Worm (Caenorhabditis elegans) whole organism, young adult: ENCODE results near the gene nse-4.

Source experiments
- B0019.2 ChIP-seq: fragments of 200-800 bp; sonication (Bioruptor generic); conservative IDR thresholded peaks from 2 replicates; pipeline ENCODE4 v1.3.6; 2022; ENCODE audit warnings: missing genetic modification reagents, missing genetic modification characterization, missing compliant biosample characterization
- B0336.3 ChIP-seq: fragments of 200-800 bp; sonication (Bioruptor generic); IDR thresholded peaks from 2 replicates; pipeline ENCODE4 v1.3.6; 2022; ENCODE audit warnings: missing genetic modification characterization, missing compliant biosample characterization
- D2030.7 ChIP-seq: fragments of 200-800 bp; sonication (Bioruptor generic); IDR thresholded peaks from 2 replicates; pipeline ENCODE4 v1.3.6; 2022; ENCODE audit warnings: missing genetic modification reagents, missing genetic modification characterization, missing compliant biosample characterization
- F39B2.1 ChIP-seq: fragments of 200-800 bp; sonication (Bioruptor generic); IDR thresholded peaks from 2 replicates; pipeline ENCODE4 v1.3.6; 2022; ENCODE audit warnings: missing genetic modification reagents, missing genetic modification characterization, missing compliant biosample characterization
- F49E8.2 ChIP-seq: sonication (generic microtip); optimal IDR thresholded peaks from 3 replicates; lab custom pipeline; 2017; ENCODE audit warnings: missing genetic modification characterization, mild to moderate bottlenecking, missing compliant biosample characterization, antibody characterized with exemption, moderate library complexity; ENCODE audit not compliant: insufficient read depth
- F57A8.1 ChIP-seq: fragments of 200-800 bp; sonication (Bioruptor generic); optimal IDR thresholded peaks from 2 replicates; lab custom pipeline; 2018; ENCODE audit warnings: mild to moderate bottlenecking, missing genetic modification characterization, moderate library complexity, missing compliant biosample characterization
- K11D2.4 ChIP-seq: fragments of 200-800 bp; sonication (Bioruptor generic); IDR thresholded peaks from 2 replicates; pipeline ENCODE4 v1.3.6; 2022; ENCODE audit warnings: missing genetic modification reagents, missing genetic modification characterization, missing compliant biosample characterization
- ama-1 ChIP-seq, 3 experiments: fragments of 150-350 bp in 1 of 3; sonication (generic microtip) in 2 of 3; optimal IDR thresholded peaks; 2 replicates each; lab custom pipeline; 2014 to 2018; ENCODE audit warnings: missing biosample characterization in 2 of 3, missing genetic modification characterization in 2 of 3, missing genetic modification reagents in 2 of 3
- attf-5 ChIP-seq: fragments of 200-800 bp; sonication (Bioruptor generic); optimal IDR thresholded peaks from 2 replicates; lab custom pipeline; 2018; ENCODE audit warnings: mild to moderate bottlenecking, missing genetic modification characterization, missing compliant biosample characterization
- cebp-1 ChIP-seq, 2 experiments: fragments of 200-800 bp in 1 of 2; sonication (Bioruptor generic) in 1 of 2; sonication (generic microtip) in 1 of 2; IDR thresholded peaks in 1 of 2; optimal IDR thresholded peaks in 1 of 2; 2 replicates each; pipeline versions ENCODE4 v1.3.6 to Lab custom; 2017 to 2022; ENCODE audit warnings: missing compliant biosample characterization in 2 of 2, missing genetic modification characterization in 2 of 2, mild to moderate bottlenecking in 1 of 2, missing genetic modification reagents in 1 of 2, moderate library complexity in 1 of 2
- ceh-100 ChIP-seq: fragments of 200-800 bp; sonication (Bioruptor generic); IDR thresholded peaks from 2 replicates; pipeline ENCODE4 v1.3.6; 2022; ENCODE audit warnings: missing genetic modification reagents, missing genetic modification characterization, missing compliant biosample characterization
- ceh-91 ChIP-seq: fragments of 200-800 bp; sonication (Bioruptor generic); IDR thresholded peaks from 2 replicates; pipeline ENCODE4 v1.3.6; 2022; ENCODE audit warnings: missing genetic modification reagents, missing genetic modification characterization, missing compliant biosample characterization
- egl-44 ChIP-seq: fragments of 200-800 bp; sonication (Bioruptor generic); IDR thresholded peaks from 2 replicates; pipeline ENCODE4 v1.3.6; 2022; ENCODE audit warnings: missing genetic modification reagents, missing genetic modification characterization, missing compliant biosample characterization
- fkh-3 ChIP-seq: sonication (generic microtip); optimal IDR thresholded peaks from 2 replicates; lab custom pipeline; 2016; ENCODE audit warnings: mild to moderate bottlenecking, missing genetic modification characterization, missing compliant biosample characterization
- him-1 ChIP-seq: sonication (generic microtip); optimal IDR thresholded peaks from 2 replicates; lab custom pipeline; 2016; ENCODE audit warnings: missing genotype, missing genetic modification reagents, missing genetic modification characterization, missing compliant biosample characterization
- hlh-26 ChIP-seq: fragments of 200-800 bp; sonication (Bioruptor generic); conservative IDR thresholded peaks from 2 replicates; pipeline ENCODE4 v1.3.6; 2022; ENCODE audit warnings: missing genetic modification reagents, missing genetic modification characterization, missing compliant biosample characterization
- hrde-1 ChIP-seq: sonication (generic microtip); optimal IDR thresholded peaks from 2 replicates; lab custom pipeline; 2016; ENCODE audit warnings: missing genetic modification characterization, mild to moderate bottlenecking, missing compliant biosample characterization, moderate library complexity, missing genotype, missing genetic modification reagents, borderline replicate concordance
- nfyb-1 ChIP-seq: fragments of 200-800 bp; sonication (Bioruptor generic); IDR thresholded peaks from 2 replicates; pipeline ENCODE4 v1.3.6; 2022; ENCODE audit warnings: missing genetic modification reagents, missing genetic modification characterization, missing compliant biosample characterization
- nhr-120 ChIP-seq: fragments of 200-800 bp; sonication (Bioruptor generic); IDR thresholded peaks from 2 replicates; pipeline ENCODE4 v1.3.6; 2022; ENCODE audit warnings: missing genetic modification characterization, missing compliant biosample characterization
- nhr-80 ChIP-seq: sonication (generic microtip); optimal IDR thresholded peaks from 2 replicates; lab custom pipeline; 2016; ENCODE audit warnings: missing genetic modification characterization, missing compliant biosample characterization
- sdz-38 ChIP-seq: sonication (generic microtip); optimal IDR thresholded peaks from 2 replicates; lab custom pipeline; 2016; ENCODE audit warnings: missing genotype, missing genetic modification characterization, missing compliant biosample characterization
- snpc-1.1 ChIP-seq: sonication (generic microtip); optimal IDR thresholded peaks from 2 replicates; lab custom pipeline; 2017; ENCODE audit warnings: missing genetic modification characterization, mild to moderate bottlenecking, missing compliant biosample characterization, antibody characterized with exemption, moderate library complexity, missing genotype, missing genetic modification reagents; ENCODE audit not compliant: insufficient read depth
- snpc-1.3 ChIP-seq: sonication (generic microtip); optimal IDR thresholded peaks from 2 replicates; lab custom pipeline; 2017; ENCODE audit warnings: missing genetic modification characterization, mild to moderate bottlenecking, missing compliant biosample characterization, antibody characterized with exemption, moderate library complexity, missing genotype, missing genetic modification reagents; ENCODE audit not compliant: insufficient read depth
- snpc-3.4 ChIP-seq: sonication (generic microtip); optimal IDR thresholded peaks from 2 replicates; lab custom pipeline; 2017; ENCODE audit warnings: missing genetic modification characterization, mild to moderate bottlenecking, missing compliant biosample characterization, antibody characterized with exemption, moderate library complexity, missing genotype, missing genetic modification reagents
- zim-3 ChIP-seq: sonication (generic microtip); optimal IDR thresholded peaks from 2 replicates; lab custom pipeline; 2017; ENCODE audit warnings: mild to moderate bottlenecking, missing genetic modification characterization, moderate library complexity, missing compliant biosample characterization
- ztf-26 ChIP-seq: sonication (generic microtip); optimal IDR thresholded peaks from 2 replicates; lab custom pipeline; 2017; ENCODE audit warnings: missing genetic modification characterization, missing compliant biosample characterization
- ztf-28 ChIP-seq: fragments of 200-800 bp; sonication (Bioruptor generic); IDR thresholded peaks from 2 replicates; pipeline ENCODE4 v1.3.6; 2022; ENCODE audit warnings: missing genetic modification reagents, missing genetic modification characterization, missing compliant biosample characterization

The nse-4 gene

DNA sequence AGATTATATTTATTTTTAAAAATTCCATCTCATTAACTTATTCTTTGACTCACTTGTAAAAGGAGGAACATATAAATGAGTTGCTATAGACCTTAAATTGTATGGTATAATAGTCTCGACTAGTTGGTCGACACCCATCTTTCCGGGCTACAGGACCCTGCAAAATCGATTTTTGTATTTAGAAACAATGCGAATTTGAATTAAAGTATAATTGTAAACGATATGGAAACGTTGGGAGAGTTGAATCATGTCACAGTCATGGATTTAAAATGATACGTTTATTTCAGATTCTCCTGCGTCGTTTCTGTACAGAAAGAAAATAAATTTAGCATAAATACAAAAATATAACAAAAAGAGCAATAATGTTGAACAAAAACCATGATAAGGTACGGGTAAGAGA is 1.6 kb upstream of the nse-4 start, which contains the start of gene catp-8 (continued):
- TF ChIP-seq egl-44 (GFP tag; lab: Robert Waterston, UW) (no peak), hlh-26 (GFP tag; lab: Robert Waterston, UW) (no peak), snpc-3.4 (peak; percentile 20), ama-1 (optimal IDR thresholded peaks at IDR 0.05; lab: Kevin White, UChicago) (peak; percentile 20), ama-1 (GFP tag; optimal IDR thresholded peaks at IDR 0.05; lab: Kevin White, UChicago) (peak in 1 of 2 experiments; percentile 71), F49E8.2 (tag; lab: Kevin White, UChicago) (peak; percentile 37), fkh-3 (tag; lab: Kevin White, UChicago) (no peak)
- TF ChIP-seq, all 124 proteins: peak for 21

DNA sequence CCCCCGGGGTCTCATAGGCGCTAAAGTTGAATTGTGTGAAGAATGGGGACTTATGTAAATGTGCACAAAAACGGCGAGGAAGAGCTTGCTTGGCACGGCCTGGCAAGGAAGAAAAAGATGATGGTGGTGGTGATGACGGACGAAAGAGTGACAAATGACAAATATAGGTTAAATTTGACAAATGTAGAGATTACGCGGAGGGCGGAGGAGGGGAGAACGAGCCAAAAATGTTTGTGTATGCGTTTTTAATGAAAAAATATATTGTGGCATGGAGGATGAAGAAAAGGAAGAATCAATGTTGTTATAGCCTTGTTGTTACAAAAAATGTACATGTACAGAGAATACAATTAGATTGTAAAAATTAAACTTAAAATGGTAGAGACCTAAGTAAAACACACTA is 6.2 kb downstream of the nse-4 start:
- TF ChIP-seq B0019.2 (no peak), ceh-91 (GFP tag; lab: Robert Waterston, UW) (no peak), F57A8.1 (GFP tag; lab: Kevin White, UChicago) (no peak), sdz-38 (no peak), ceh-100 (GFP tag; lab: Robert Waterston, UW) (no peak), snpc-1.1 (no peak), nfyb-1 (GFP tag; lab: Robert Waterston, UW) (no peak), snpc-1.3 (tag; lab: Kevin White, UChicago) (no peak), hrde-1 (tag; lab: Kevin White, UChicago) (no peak)

DNA sequence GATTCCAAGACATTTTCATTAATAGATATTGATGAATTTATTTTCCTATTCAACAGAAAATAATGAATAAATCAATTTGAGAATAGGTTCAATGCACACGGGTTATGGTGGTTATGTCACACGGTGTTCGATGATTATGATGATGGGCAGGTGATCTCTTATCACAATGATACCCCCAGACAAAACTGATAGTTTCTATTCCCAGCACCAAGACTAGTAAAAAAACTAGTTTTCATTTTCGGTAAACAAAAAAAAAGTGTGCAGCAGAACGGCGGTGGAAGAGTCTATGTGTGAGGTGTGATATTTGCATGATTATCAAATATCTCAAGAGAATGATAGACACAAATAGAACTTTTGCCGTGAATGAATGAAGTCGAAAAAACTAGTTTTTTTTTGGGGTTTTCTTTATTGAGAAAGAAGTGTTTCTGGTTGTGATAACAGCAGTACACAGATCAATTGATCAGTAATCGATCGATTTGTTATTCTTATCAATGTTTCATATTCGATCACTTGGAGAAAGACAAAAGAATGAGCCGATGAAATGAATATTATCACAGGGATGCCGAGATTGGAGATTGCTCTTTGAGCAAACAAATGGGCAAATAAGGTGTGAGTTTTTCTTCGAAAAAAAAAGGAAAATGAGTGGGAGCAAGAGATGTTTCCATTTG is 7.4 kb downstream of the nse-4 start:
- no peak for TF ChIP-seq nhr-120 (GFP tag; lab: Robert Waterston, UW)
- TF ChIP-seq ceh-100 (GFP tag; lab: Robert Waterston, UW) = no peak
- no peak for TF ChIP-seq ztf-28 (GFP tag; lab: Robert Waterston, UW)
- TF ChIP-seq nhr-80 (tag; lab: Kevin White, UChicago) = peak; percentile 58
- no peak for TF ChIP-seq cebp-1 (GFP tag; IDR thresholded peaks at IDR 0.05; lab: Robert Waterston, UW)
- peak; percentile 42 for TF ChIP-seq cebp-1 (tag; optimal IDR thresholded peaks at IDR 0.05; lab: Kevin White, UChicago)
- TF ChIP-seq B0336.3 = 0 out of 2 replicates have a peak, but pooled peaks have one; percentile 27
- TF ChIP-seq K11D2.4 (GFP tag; lab: Robert Waterston, UW) = no peak
- TF ChIP-seq him-1 (tag; lab: Kevin White, UChicago) = no peak

DNA sequence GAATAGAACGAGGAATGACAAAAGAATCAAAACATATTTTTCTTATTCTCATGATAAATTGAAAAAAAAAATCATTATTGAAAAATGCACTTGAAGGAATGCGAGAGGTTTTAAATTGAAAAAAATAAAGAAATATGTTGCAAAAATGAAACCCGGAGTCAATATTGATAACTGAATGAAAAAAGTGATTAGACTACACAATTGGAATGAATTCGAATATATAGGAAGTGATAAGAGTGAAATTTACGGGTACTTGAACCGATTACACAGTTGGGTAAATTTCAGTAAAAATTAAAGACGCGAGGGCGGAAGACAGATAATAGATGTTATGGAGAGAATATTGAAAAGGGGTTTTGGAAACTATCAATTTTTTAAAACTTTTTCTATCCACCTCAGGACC is 8.4 kb downstream of the nse-4 start:
- no peak for TF ChIP-seq D2030.7 (GFP tag; lab: Robert Waterston, UW)
- TF ChIP-seq F39B2.1 (GFP tag; lab: Robert Waterston, UW) = no peak
- peak; percentile 28 for TF ChIP-seq nhr-80 (tag; lab: Kevin White, UChicago)

DNA sequence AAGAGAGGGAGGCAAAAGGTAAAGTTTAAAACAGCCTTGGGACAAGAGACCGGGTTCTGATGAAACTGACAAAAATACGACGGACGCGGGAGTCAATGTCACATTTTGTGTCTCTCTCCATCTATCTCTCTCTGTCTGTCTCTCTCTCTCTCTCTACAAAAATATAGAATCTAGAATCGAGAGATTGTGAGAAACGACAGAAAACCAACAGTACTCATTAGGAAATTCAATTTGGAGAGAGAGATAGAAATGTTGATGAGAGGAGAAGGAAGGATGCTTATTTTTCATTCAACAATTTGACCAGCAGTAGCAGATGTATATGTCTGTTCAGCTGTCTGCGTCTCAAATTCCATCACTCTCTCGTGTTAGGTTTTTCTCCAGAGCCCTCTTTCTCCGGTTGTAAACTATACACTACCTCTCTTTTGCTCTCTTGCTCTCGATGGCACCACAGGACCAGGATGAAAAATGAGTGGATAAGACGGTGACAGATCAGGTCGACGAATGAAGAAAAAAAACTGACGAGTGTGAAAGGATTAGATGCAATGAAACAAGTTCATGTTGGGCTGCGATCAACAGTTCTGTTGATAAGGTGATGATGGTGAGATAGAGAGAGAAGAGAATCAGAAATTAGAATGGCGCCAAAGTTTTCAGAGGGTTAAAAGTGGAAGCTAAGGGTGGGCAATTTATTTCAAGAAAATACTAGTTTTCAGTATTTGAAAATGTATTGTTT is 9.1 kb downstream of the nse-4 start:
- TF ChIP-seq ztf-26 (peak; percentile 44), cebp-1 (GFP tag; IDR thresholded peaks at IDR 0.05; lab: Robert Waterston, UW) (no peak), cebp-1 (tag; optimal IDR thresholded peaks at IDR 0.05; lab: Kevin White, UChicago) (peak; percentile 44), zim-3 (no peak), attf-5 (peak; percentile 30), egl-44 (GFP tag; lab: Robert Waterston, UW) (no peak)
- TF ChIP-seq, all 124 proteins: peak for 3
